Worm (Caenorhabditis elegans): ENCODE results near the gene C53D6.11.

- TF ChIP-seq zag-1 (tag; optimal IDR thresholded peaks at IDR 0.05) (no peak), ceh-9 (tag; optimal IDR thresholded peaks at IDR 0.05) (no peak), egl-27 (tag; optimal IDR thresholded peaks at IDR 0.05) (no peak)
Measured at ce11 chrIV:8986761-8987316, 23.5 kb upstream of the C53D6.11 start, which contains the start of gene bre-1.
